Fruit fly (Drosophila melanogaster) whole organism, adult: ENCODE data around the gene CG43845.

Experiments
- CG12768 ChIP-seq: fragments of 200-800 bp; sonication (Bioruptor generic); optimal IDR thresholded peaks from 2 replicates; lab custom pipeline; 2017; ENCODE audit warnings: missing biosample characterization, missing genetic modification characterization, mild to moderate bottlenecking, moderate library complexity, missing genetic modification reagents
- CG33017 ChIP-seq: fragments of 200-800 bp; sonication (Bioruptor generic); optimal IDR thresholded peaks from 2 replicates; lab custom pipeline; 2018; ENCODE audit warnings: missing biosample characterization, mild to moderate bottlenecking, missing genetic modification characterization, moderate library complexity
- Crg-1 ChIP-seq: fragments of 200-800 bp; sonication (Bioruptor generic); optimal IDR thresholded peaks from 2 replicates; lab custom pipeline; 2016; ENCODE audit warnings: missing biosample characterization, missing genetic modification characterization
- Hr96 ChIP-seq: fragments of 200-800 bp; sonication (Bioruptor generic); optimal IDR thresholded peaks from 2 replicates; lab custom pipeline; 2016; ENCODE audit warnings: missing biosample characterization, missing genetic modification characterization
- bab1 ChIP-seq: fragments of 200-800 bp; sonication (Bioruptor generic); optimal IDR thresholded peaks from 3 replicates; lab custom pipeline; 2019; ENCODE audit warnings: missing biosample characterization, mild to moderate bottlenecking, missing genetic modification characterization, moderate library complexity
- ovo ChIP-seq: fragments of 200-800 bp; sonication (Bioruptor generic); optimal IDR thresholded peaks from 2 replicates; lab custom pipeline; 2016; ENCODE audit warnings: missing biosample characterization, missing genetic modification characterization
- toe ChIP-seq: fragments of 200-800 bp; sonication (Bioruptor generic); optimal IDR thresholded peaks from 2 replicates; lab custom pipeline; 2016; ENCODE audit warnings: missing biosample characterization, missing genetic modification characterization

DNA sequence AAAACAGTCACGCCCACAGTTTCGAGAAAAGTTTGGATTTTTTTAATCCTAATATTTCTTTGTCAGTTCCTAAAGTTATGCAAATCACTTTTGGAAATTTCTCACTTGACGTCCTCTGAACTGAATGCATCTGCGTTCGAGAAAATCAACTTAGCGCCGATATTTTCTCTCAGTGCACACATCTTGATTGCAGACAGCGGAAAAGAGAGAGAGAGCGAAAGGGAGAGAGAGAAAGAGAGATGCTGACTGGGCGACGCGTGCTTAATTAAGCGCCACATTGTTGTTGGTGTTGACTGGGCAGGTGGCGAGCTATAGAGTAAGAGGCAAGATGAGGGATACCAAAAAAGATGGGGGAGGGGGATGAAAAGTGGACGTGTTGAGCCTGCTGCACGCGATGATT, 4.3 kb downstream of the CG43845 start:
- TF ChIP-seq Hr96 (no peak), ovo (GFP tag; lab: Kevin White, UChicago) (no peak), CG12768 (GFP tag; lab: Kevin White, UChicago) (no peak), toe (GFP tag; lab: Kevin White, UChicago) (no peak), Crg-1 (GFP tag; lab: Kevin White, UChicago) (no peak), bab1 (GFP tag; lab: Kevin White, UChicago) (peak; percentile 6), CG33017 (tag; lab: Kevin White, UChicago) (no peak)
